Fruit fly (Drosophila melanogaster) whole organism, embryonic: Measurements from ENCODE around the gene CG13056.

Experiments used
- Abd-B ChIP-seq: fragments of 200-800 bp; sonication (Bioruptor generic); optimal IDR thresholded peaks from 2 replicates; lab custom pipeline; 2018; ENCODE audit warnings: missing biosample characterization, mild to moderate bottlenecking, missing genetic modification characterization, moderate library complexity
- Atf-2 ChIP-seq: fragments of 200-800 bp; sonication (Bioruptor generic); optimal IDR thresholded peaks from 2 replicates; lab custom pipeline; 2016; ENCODE audit warnings: missing biosample characterization, missing genetic modification characterization
- CG11085 ChIP-seq: fragments of 200-800 bp; sonication (Bioruptor generic); IDR thresholded peaks from 2 replicates; pipeline ENCODE4 v1.3.6; 2022; ENCODE audit warnings: missing biosample characterization, missing genetic modification characterization
- CG13894 ChIP-seq: fragments of 200-800 bp; sonication (Bioruptor generic); optimal IDR thresholded peaks from 3 replicates; lab custom pipeline; 2018; ENCODE audit warnings: missing biosample characterization, mild to moderate bottlenecking, missing genetic modification characterization, moderate library complexity
- CG14441 ChIP-seq: fragments of 200-800 bp; sonication (Bioruptor generic); IDR thresholded peaks from 2 replicates; pipeline ENCODE4 v1.3.6; 2022; ENCODE audit warnings: missing biosample characterization, missing genetic modification characterization
- CG15601 ChIP-seq: fragments of 200-800 bp; sonication (Bioruptor generic); optimal IDR thresholded peaks from 3 replicates; lab custom pipeline; 2019; ENCODE audit warnings: missing biosample characterization, mild to moderate bottlenecking, missing genetic modification characterization, moderate library complexity
- CG15696 ChIP-seq: fragments of 200-800 bp; sonication (Bioruptor generic); optimal IDR thresholded peaks from 2 replicates; lab custom pipeline; 2019; ENCODE audit warnings: missing biosample characterization, mild to moderate bottlenecking, missing genetic modification characterization, moderate library complexity
- CG16815 ChIP-seq: fragments of 200-800 bp; sonication (Bioruptor generic); optimal IDR thresholded peaks from 3 replicates; lab custom pipeline; 2017; ENCODE audit warnings: missing biosample characterization, mild to moderate bottlenecking, missing genetic modification characterization
- CG17385 ChIP-seq: fragments of 200-800 bp; sonication (Bioruptor generic); optimal IDR thresholded peaks from 3 replicates; lab custom pipeline; 2018; ENCODE audit warnings: missing biosample characterization, mild to moderate bottlenecking, missing genetic modification characterization
- CG18011 ChIP-seq: fragments of 200-800 bp; sonication (Bioruptor generic); optimal IDR thresholded peaks from 2 replicates; lab custom pipeline; 2017; ENCODE audit warnings: missing biosample characterization, missing genetic modification characterization, mild to moderate bottlenecking, moderate library complexity, missing genotype
- CG18476 ChIP-seq: fragments of 200-800 bp; sonication (Bioruptor generic); optimal IDR thresholded peaks from 2 replicates; lab custom pipeline; 2016; ENCODE audit warnings: missing biosample characterization, mild to moderate bottlenecking, missing genetic modification characterization
- CG18619 ChIP-seq: fragments of 200-800 bp; sonication (Bioruptor generic); optimal IDR thresholded peaks from 3 replicates; lab custom pipeline; 2017; ENCODE audit warnings: missing biosample characterization, mild to moderate bottlenecking, missing genetic modification characterization
- CG2678 ChIP-seq: fragments of 200-800 bp; sonication (Bioruptor generic); optimal IDR thresholded peaks from 3 replicates; lab custom pipeline; 2019; ENCODE audit warnings: missing biosample characterization, mild to moderate bottlenecking, missing genetic modification characterization, moderate library complexity
- CG2875 ChIP-seq: fragments of 200-800 bp; sonication (Bioruptor generic); optimal IDR thresholded peaks from 2 replicates; lab custom pipeline; 2017; ENCODE audit warnings: missing biosample characterization, mild to moderate bottlenecking, missing genetic modification characterization, missing genetic modification reagents
- CG33557 ChIP-seq: fragments of 200-800 bp; sonication (Bioruptor generic); optimal IDR thresholded peaks from 2 replicates; lab custom pipeline; 2019; ENCODE audit warnings: missing biosample characterization, mild to moderate bottlenecking, missing genetic modification characterization, moderate library complexity
- CG4424 ChIP-seq: fragments of 200-800 bp; sonication (Bioruptor generic); optimal IDR thresholded peaks from 3 replicates; lab custom pipeline; 2016; ENCODE audit warnings: missing biosample characterization, missing genetic modification characterization
- CG6272 ChIP-seq: fragments of 200-800 bp; sonication (Bioruptor generic); IDR thresholded peaks from 2 replicates; pipeline ENCODE4 v1.3.6; 2022; ENCODE audit warnings: missing biosample characterization, missing genetic modification characterization
- CG7556 ChIP-seq: fragments of 200-800 bp; sonication (Bioruptor generic); optimal IDR thresholded peaks from 2 replicates; lab custom pipeline; 2017; ENCODE audit warnings: missing biosample characterization, mild to moderate bottlenecking, missing genetic modification characterization
- CG9437 ChIP-seq: fragments of 200-800 bp; sonication (Bioruptor generic); optimal IDR thresholded peaks from 2 replicates; lab custom pipeline; 2018; ENCODE audit warnings: missing biosample characterization, mild to moderate bottlenecking, missing genetic modification characterization
- Camta ChIP-seq: fragments of 200-800 bp; sonication (Bioruptor generic); optimal IDR thresholded peaks from 2 replicates; lab custom pipeline; 2016; ENCODE audit warnings: missing biosample characterization, missing genetic modification characterization
- Dad ChIP-seq: fragments of 200-800 bp; sonication (Bioruptor generic); optimal IDR thresholded peaks from 3 replicates; lab custom pipeline; 2016; ENCODE audit warnings: missing biosample characterization, missing genetic modification characterization
- ERR ChIP-seq: fragments of 200-800 bp; sonication (Bioruptor generic); optimal IDR thresholded peaks from 2 replicates; lab custom pipeline; 2016; ENCODE audit warnings: missing biosample characterization, missing genetic modification characterization
- Ets65A ChIP-seq: fragments of 200-800 bp; sonication (Bioruptor generic); peaks from one replicate; lab custom pipeline; 2016; ENCODE audit warnings: missing biosample characterization, missing genetic modification characterization
- GATAe ChIP-seq: fragments of 200-800 bp; sonication (Bioruptor generic); conservative IDR thresholded peaks from 2 replicates; pipeline ENCODE4 v1.3.6; 2022; ENCODE audit warnings: missing biosample characterization, missing genetic modification characterization
- HLH4C ChIP-seq: fragments of 200-800 bp; sonication (Bioruptor generic); IDR thresholded peaks from 3 replicates; pipeline ENCODE4 v1.3.6; 2022; ENCODE audit warnings: missing biosample characterization, missing genetic modification characterization; ENCODE audit not compliant: partially characterized antibody
- Hr3 ChIP-seq: fragments of 200-800 bp; sonication (Bioruptor generic); optimal IDR thresholded peaks from 3 replicates; lab custom pipeline; 2016; ENCODE audit warnings: missing biosample characterization, missing genetic modification characterization
- Hr78 ChIP-seq, 2 experiments: fragments of 200-800 bp in 1 of 2; fragments of >200 bp in 1 of 2; sonication (Bioruptor generic) in 1 of 2; optimal IDR thresholded peaks; 2 replicates each; lab custom pipeline; 2017 to 2019; ENCODE audit warnings: missing biosample characterization in 2 of 2, missing genetic modification characterization in 2 of 2, mild to moderate bottlenecking in 1 of 2, moderate library complexity in 1 of 2
- Hsf ChIP-seq: fragments of 200-800 bp; sonication (Bioruptor generic); optimal IDR thresholded peaks from 3 replicates; lab custom pipeline; 2016; ENCODE audit warnings: missing biosample characterization, missing genetic modification characterization
- NK7.1 ChIP-seq: fragments of 200-800 bp; sonication (Bioruptor generic); optimal IDR thresholded peaks from 3 replicates; lab custom pipeline; 2016; ENCODE audit warnings: missing biosample characterization, missing genetic modification characterization
- Nf-YA ChIP-seq: fragments of 200-800 bp; sonication (Bioruptor generic); IDR thresholded peaks from 2 replicates; pipeline ENCODE4 v1.3.6; 2022; ENCODE audit warnings: missing biosample characterization, missing genetic modification characterization
- Nf-YB ChIP-seq: fragments of 200-800 bp; sonication (Bioruptor generic); optimal IDR thresholded peaks from 3 replicates; lab custom pipeline; 2019; ENCODE audit warnings: missing biosample characterization, mild to moderate bottlenecking, missing genetic modification characterization, moderate library complexity
- Sry-δ ChIP-seq: fragments of 200-800 bp; sonication (Bioruptor generic); optimal IDR thresholded peaks from 2 replicates; lab custom pipeline; 2016; ENCODE audit warnings: missing biosample characterization, missing genetic modification characterization
- YL-1 ChIP-seq: fragments of 200-800 bp; sonication (Bioruptor generic); optimal IDR thresholded peaks from 3 replicates; lab custom pipeline; 2017; ENCODE audit warnings: missing biosample characterization, mild to moderate bottlenecking, missing genetic modification characterization
- caup ChIP-seq: fragments of 200-800 bp; sonication (Bioruptor generic); optimal IDR thresholded peaks from 3 replicates; lab custom pipeline; 2017; ENCODE audit warnings: missing biosample characterization, mild to moderate bottlenecking, missing genetic modification characterization, moderate library complexity; ENCODE audit not compliant: severe bottlenecking
- crc ChIP-seq: fragments of 200-800 bp; sonication (Bioruptor generic); optimal IDR thresholded peaks from 2 replicates; lab custom pipeline; 2016; ENCODE audit warnings: missing biosample characterization, missing genetic modification characterization
- fd3F ChIP-seq: fragments of 200-800 bp; sonication (Bioruptor generic); optimal IDR thresholded peaks from 2 replicates; lab custom pipeline; 2018; ENCODE audit warnings: missing biosample characterization, mild to moderate bottlenecking, missing genetic modification characterization, moderate library complexity
- fd64A ChIP-seq: fragments of 200-800 bp; sonication (Bioruptor generic); optimal IDR thresholded peaks from 3 replicates; lab custom pipeline; 2018; ENCODE audit warnings: missing biosample characterization, mild to moderate bottlenecking, missing genetic modification characterization
- inv ChIP-seq: fragments of 200-800 bp; sonication (Bioruptor generic); IDR thresholded peaks from 2 replicates; pipeline ENCODE4 v1.3.6; 2022; ENCODE audit warnings: missing biosample characterization, missing genetic modification characterization; ENCODE audit not compliant: partially characterized antibody
- nmo ChIP-seq: fragments of 200-800 bp; sonication (Bioruptor generic); optimal IDR thresholded peaks from 2 replicates; lab custom pipeline; 2018; ENCODE audit warnings: missing biosample characterization, mild to moderate bottlenecking, missing genetic modification characterization, moderate library complexity
- nom ChIP-seq: fragments of 200-800 bp; sonication (Bioruptor generic); optimal IDR thresholded peaks from 2 replicates; lab custom pipeline; 2017; ENCODE audit warnings: missing biosample characterization, missing genetic modification characterization, mild to moderate bottlenecking, moderate library complexity, missing genetic modification reagents
- odd ChIP-seq: fragments of 200-800 bp; sonication (Bioruptor generic); optimal IDR thresholded peaks from 2 replicates; lab custom pipeline; 2017; ENCODE audit warnings: missing biosample characterization, mild to moderate bottlenecking, missing genetic modification characterization
- seq ChIP-seq: fragments of 200-800 bp; sonication (Bioruptor generic); IDR thresholded peaks from 2 replicates; pipeline ENCODE4 v1.3.6; 2022; ENCODE audit warnings: missing biosample characterization, missing genetic modification characterization
- so ChIP-seq: fragments of 200-800 bp; sonication (Bioruptor generic); IDR thresholded peaks from 3 replicates; pipeline ENCODE4 v1.3.6; 2022; ENCODE audit warnings: missing biosample characterization, missing genetic modification characterization
- stc ChIP-seq: fragments of 200-800 bp; sonication (Bioruptor generic); IDR thresholded peaks from 2 replicates; pipeline ENCODE4 v1.3.6; 2022; ENCODE audit warnings: missing biosample characterization, missing genetic modification characterization
- tin ChIP-seq: fragments of 200-800 bp; sonication (Bioruptor generic); optimal IDR thresholded peaks from 3 replicates; lab custom pipeline; 2016; ENCODE audit warnings: missing biosample characterization, missing genetic modification characterization
- toy ChIP-seq: fragments of 200-800 bp; sonication (Bioruptor generic); IDR thresholded peaks from 2 replicates; pipeline ENCODE4 v1.3.6; 2022; ENCODE audit warnings: missing biosample characterization, missing genetic modification characterization
- tx ChIP-seq: fragments of 200-800 bp; sonication (Bioruptor generic); optimal IDR thresholded peaks from 2 replicates; lab custom pipeline; 2016; ENCODE audit warnings: missing biosample characterization, missing genetic modification characterization
- unpg ChIP-seq: fragments of 200-800 bp; sonication (Bioruptor generic); optimal IDR thresholded peaks from 3 replicates; lab custom pipeline; 2018; ENCODE audit warnings: missing biosample characterization, mild to moderate bottlenecking, missing genetic modification characterization, moderate library complexity
- zen2 ChIP-seq: fragments of 200-800 bp; sonication (Bioruptor generic); IDR thresholded peaks from 3 replicates; pipeline ENCODE4 v1.3.6; 2022; ENCODE audit warnings: missing biosample characterization, missing genetic modification characterization; ENCODE audit not compliant: partially characterized antibody
- zf30C ChIP-seq: fragments of 200-800 bp; sonication (Bioruptor generic); optimal IDR thresholded peaks from 3 replicates; lab custom pipeline; 2018; ENCODE audit warnings: missing biosample characterization, mild to moderate bottlenecking, missing genetic modification characterization

CG13056 gene

dm6 chr3L:16380770-16381169 is 47.7 kb downstream of the CG13056 start:
- TF ChIP-seq CG13894 (tag; lab: Kevin White, UChicago), result peak; percentile 38
- peak; percentile 63 for TF ChIP-seq CG16815 (GFP tag; lab: Kevin White, UChicago)
- TF ChIP-seq unpg (GFP tag; lab: Kevin White, UChicago), result peak; percentile 74
- peak; percentile 87 for TF ChIP-seq CG2678
- peak; percentile 54 for TF ChIP-seq nmo
- peak; percentile 67 for TF ChIP-seq CG7556
- TF ChIP-seq CG4424, result peak; percentile 52
- no peak for TF ChIP-seq Dad (GFP tag; lab: Kevin White, UChicago)
- 0 out of 2 replicates have a peak, but pooled peaks have one; percentile 7 for TF ChIP-seq stc
- peak; percentile 59 for TF ChIP-seq odd (GFP tag; lab: Kevin White, UChicago)
- peak; percentile 63 for TF ChIP-seq CG18619 (GFP tag; lab: Kevin White, UChicago)
- TF ChIP-seq inv (GFP tag; lab: Robert Waterston, UW), result no peak
- peak; percentile 25 for TF ChIP-seq Atf-2
- peak; percentile 21 for TF ChIP-seq Abd-B (GFP tag; lab: Kevin White, UChicago)
- TF ChIP-seq CG18476, result peak; percentile 1
- TF ChIP-seq CG15601, result peak; percentile 48
- peak; percentile 40 for TF ChIP-seq Camta
- TF ChIP-seq fd64A (GFP tag; lab: Kevin White, UChicago), result peak; percentile 23
- TF ChIP-seq zf30C (GFP tag; lab: Kevin White, UChicago), result no peak
- peak; percentile 12 for TF ChIP-seq crc
- no peak for TF ChIP-seq CG6272 (GFP tag; lab: Robert Waterston, UW)
- peak; percentile 1 for TF ChIP-seq Nf-YB (GFP tag; lab: Kevin White, UChicago)
- peak; percentile 60; the same call in 1 of the 2 replicates for TF ChIP-seq toy (GFP tag; lab: Robert Waterston, UW)
- peak; percentile 57 for TF ChIP-seq seq
- TF ChIP-seq CG33557 (GFP tag; lab: Kevin White, UChicago), result peak; percentile 61
- TF ChIP-seq CG11085 (GFP tag; lab: Robert Waterston, UW), result peak; percentile 53
- TF ChIP-seq Ets65A (GFP tag; lab: Kevin White, UChicago), result peak; percentile 61
- TF ChIP-seq ERR (GFP tag; lab: Kevin White, UChicago), result no peak
- TF ChIP-seq zen2 (GFP tag; lab: Robert Waterston, UW), result no peak
- TF ChIP-seq CG14441 (GFP tag; lab: Robert Waterston, UW), result peak; percentile 52; the same call in 1 of the 2 replicates
- TF ChIP-seq CG2875 (GFP tag; lab: Kevin White, UChicago), result peak; percentile 19
- peak; percentile 63 for TF ChIP-seq tin (GFP tag; lab: Kevin White, UChicago)
- TF ChIP-seq NK7.1 (GFP tag; lab: Kevin White, UChicago), result peak; percentile 33
- peak; percentile 53 for TF ChIP-seq Hr3 (GFP tag; lab: Kevin White, UChicago)
- no peak for TF ChIP-seq nom (GFP tag; lab: Kevin White, UChicago)
- TF ChIP-seq CG9437 (GFP tag; lab: Kevin White, UChicago), result peak; percentile 54
- TF ChIP-seq HLH4C, result no peak
- 0 out of 3 replicates have a peak, but pooled peaks have one; percentile 33 for TF ChIP-seq so (GFP tag; lab: Robert Waterston, UW)
- no peak for TF ChIP-seq CG18011
- TF ChIP-seq CG17385 (GFP tag; lab: Kevin White, UChicago), result peak; percentile 78
- peak in 1 of 2 experiments; percentile 41 for TF ChIP-seq Hr78 (GFP tag; optimal IDR thresholded peaks at IDR 0.05; lab: Kevin White, UChicago)
- peak; percentile 72 for TF ChIP-seq caup (GFP tag; lab: Kevin White, UChicago)
- no peak for TF ChIP-seq Sry-δ (GFP tag; lab: Kevin White, UChicago)
- TF ChIP-seq Hsf (GFP tag; lab: Kevin White, UChicago), result peak; percentile 70
- TF ChIP-seq GATAe, result no peak
- TF ChIP-seq tx (GFP tag; lab: Kevin White, UChicago), result peak; percentile 50
- TF ChIP-seq YL-1 (GFP tag; lab: Kevin White, UChicago), result no peak
- no peak for TF ChIP-seq Nf-YA (GFP tag; lab: Robert Waterston, UW)
- TF ChIP-seq fd3F (GFP tag; lab: Kevin White, UChicago), result peak; percentile 64
- TF ChIP-seq CG15696, result peak; percentile 75
